Worm (Caenorhabditis elegans) whole organism, mixed stage, embryonic: Measurements from ENCODE around the gene Y45F10D.15.

Experiments
- M03D4.4 ChIP-seq: sonication (generic microtip); optimal IDR thresholded peaks from 2 replicates; lab custom pipeline; 2017; ENCODE audit warnings: mild to moderate bottlenecking, missing genetic modification characterization, missing compliant biosample characterization
- lsy-2 ChIP-seq: fragments of 150-350 bp; optimal IDR thresholded peaks from 2 replicates; lab custom pipeline; 2014; ENCODE audit warnings: missing biosample characterization, missing genetic modification characterization
- nhr-12 ChIP-seq: fragments of 150-350 bp; optimal IDR thresholded peaks from 2 replicates; lab custom pipeline; 2014; ENCODE audit warnings: missing biosample characterization, missing genetic modification characterization
- nhr-237 ChIP-seq: fragments of 150-350 bp; optimal IDR thresholded peaks from 2 replicates; lab custom pipeline; 2014; ENCODE audit warnings: missing biosample characterization, missing genetic modification characterization
- nhr-28 ChIP-seq: fragments of 150-350 bp; optimal IDR thresholded peaks from 2 replicates; lab custom pipeline; 2014; ENCODE audit warnings: missing biosample characterization, missing genetic modification characterization
- unc-62 ChIP-seq: fragments of 150-350 bp; optimal IDR thresholded peaks from 2 replicates; lab custom pipeline; 2014; ENCODE audit warnings: missing biosample characterization, missing genetic modification reagents, missing genetic modification characterization
- ztf-11 ChIP-seq: fragments of 150-350 bp; optimal IDR thresholded peaks from 2 replicates; lab custom pipeline; 2014; ENCODE audit warnings: missing biosample characterization, missing genetic modification characterization

DNA sequence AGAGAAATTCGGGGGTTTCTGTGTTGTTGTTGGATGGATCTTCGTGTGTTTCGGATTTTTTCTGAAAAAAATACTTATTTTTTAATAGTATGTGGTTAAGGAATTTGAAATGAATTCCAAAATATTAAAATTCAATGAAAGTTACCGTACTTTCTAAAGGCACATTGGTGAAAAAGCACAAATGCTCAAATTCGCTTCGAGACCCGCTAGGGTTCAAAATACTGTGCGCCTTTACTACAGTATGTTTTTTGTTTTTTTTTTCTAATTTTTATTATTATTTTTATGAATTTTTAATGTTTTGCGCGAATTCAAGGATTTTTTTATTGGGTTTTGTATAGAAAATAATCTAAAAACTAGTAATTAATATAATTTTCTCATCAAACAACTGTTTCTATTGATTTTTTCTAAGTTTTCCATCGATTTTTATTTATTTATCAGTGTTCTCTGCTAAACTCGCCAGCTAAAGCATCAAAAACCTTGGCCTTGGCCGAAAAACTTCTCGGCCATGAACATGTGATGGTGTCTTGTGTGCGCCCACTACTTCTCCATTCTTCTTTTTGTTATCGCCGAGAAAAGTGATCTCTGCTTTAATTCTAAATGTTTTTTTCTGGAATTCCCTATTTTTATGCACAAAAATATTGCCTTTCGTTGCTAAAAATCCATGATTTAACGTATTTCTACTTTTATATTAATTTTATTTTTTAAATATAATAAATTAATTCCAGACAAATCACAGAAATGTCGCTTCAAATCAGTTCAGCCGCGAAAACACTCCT is 37.3 kb downstream of the Y45F10D.15 start, which contains the start of gene iscu-1:
- TF ChIP-seq nhr-12 (tag; lab: Kevin White, UChicago) (no peak), ztf-11 (tag; lab: Kevin White, UChicago) (no peak), nhr-28 (tag; lab: Kevin White, UChicago) (no peak), M03D4.4 (tag; lab: Kevin White, UChicago) (no peak), unc-62 (no peak), nhr-237 (tag; lab: Kevin White, UChicago) (no peak), lsy-2 (tag; lab: Kevin White, UChicago) (no peak)
